Fruit fly (Drosophila melanogaster): ENCODE data around the gene TwdlH.

dm6 chr3R:26626638-26627037, 6.9 kb upstream of the TwdlH start, which contains the start of gene TwdlO:
- no peak for TF ChIP-seq foxo (GFP tag; optimal IDR thresholded peaks at IDR 0.05)
- TF ChIP-seq brk (GFP tag; optimal IDR thresholded peaks at IDR 0.05), result no peak
- no peak for TF ChIP-seq pan (optimal IDR thresholded peaks at IDR 0.05)
- no peak for TF ChIP-seq OdsH (GFP tag; optimal IDR thresholded peaks at IDR 0.05)
